Worm (Caenorhabditis elegans): Measurements from ENCODE around the gene C55A6.12.

Gene C55A6.12

ce11 chrV:11535504-11536062 lies 32.7 kb upstream of the C55A6.12 start:
- peak; percentile 11 for TF ChIP-seq pha-4 (tag; optimal IDR thresholded peaks at IDR 0.05)
- no peak for TF ChIP-seq nhr-77 (tag; optimal IDR thresholded peaks at IDR 0.05)
- peak; percentile 79 for TF ChIP-seq pqm-1 (tag; optimal IDR thresholded peaks at IDR 0.05)
- peak; percentile 77 for TF ChIP-seq elt-2 (tag; optimal IDR thresholded peaks at IDR 0.05)
- TF ChIP-seq lin-39 (tag; optimal IDR thresholded peaks at IDR 0.05), result peak; percentile 77
- peak; percentile 14 for TF ChIP-seq nfya-1 (tag; optimal IDR thresholded peaks at IDR 0.05; ENCODE audit: insufficient read depth)
- no peak for TF ChIP-seq ztf-11 (tag; optimal IDR thresholded peaks at IDR 0.05)
- no peak for TF ChIP-seq nhr-28 (tag; optimal IDR thresholded peaks at IDR 0.05)
- TF ChIP-seq egl-5 (tag; optimal IDR thresholded peaks at IDR 0.05), result peak; percentile 96
- peak; percentile 11 for TF ChIP-seq nhr-11 (tag; optimal IDR thresholded peaks at IDR 0.05)

- no peak for TF ChIP-seq snpc-4 (tag; optimal IDR thresholded peaks at IDR 0.05)
- no peak for TF ChIP-seq ceh-16 (tag; optimal IDR thresholded peaks at IDR 0.05)
- TF ChIP-seq mdl-1 (tag; optimal IDR thresholded peaks at IDR 0.05), result no peak
- TF ChIP-seq nhr-25 (tag; optimal IDR thresholded peaks at IDR 0.05), result peak; percentile 34
- no peak for TF ChIP-seq skn-1 (tag; optimal IDR thresholded peaks at IDR 0.05)
- TF ChIP-seq ceh-9 (tag; optimal IDR thresholded peaks at IDR 0.05), result no peak
- peak in 1 of 3 experiments; percentile 30 for TF ChIP-seq elt-3 (tag; optimal IDR thresholded peaks at IDR 0.05)
- TF ChIP-seq nhr-77 (tag; optimal IDR thresholded peaks at IDR 0.05), result no peak
- TF ChIP-seq zag-1 (tag; optimal IDR thresholded peaks at IDR 0.05), result no peak
- TF ChIP-seq nhr-11 (tag; optimal IDR thresholded peaks at IDR 0.05), result no peak
- TF ChIP-seq ceh-28 (tag; optimal IDR thresholded peaks at IDR 0.05), result no peak
- no peak for TF ChIP-seq lin-39 (tag; optimal IDR thresholded peaks at IDR 0.05)
- TF ChIP-seq nhr-12 (tag; optimal IDR thresholded peaks at IDR 0.05), result no peak
- peak; percentile 13 for TF ChIP-seq pha-4 (tag; optimal IDR thresholded peaks at IDR 0.05)
- TF ChIP-seq ZK546.5 (tag; optimal IDR thresholded peaks at IDR 0.05), result no peak
- TF ChIP-seq fos-1 (tag; optimal IDR thresholded peaks at IDR 0.05), result no peak
- TF ChIP-seq ceh-82 (tag; optimal IDR thresholded peaks at IDR 0.05), result no peak
- TF ChIP-seq eor-1 (tag; optimal IDR thresholded peaks at IDR 0.05), result no peak
- TF ChIP-seq jun-1 (tag; optimal IDR thresholded peaks at IDR 0.05), result peak; percentile 49
- TF ChIP-seq hmg-11 (tag; optimal IDR thresholded peaks at IDR 0.05), result no peak
- TF ChIP-seq nhr-23 (tag; optimal IDR thresholded peaks at IDR 0.05), result peak; percentile 24
- TF ChIP-seq ztf-11 (tag; optimal IDR thresholded peaks at IDR 0.05), result no peak
- TF ChIP-seq tbx-2 (tag; optimal IDR thresholded peaks at IDR 0.05), result no peak
- no peak for TF ChIP-seq nhr-237 (tag; optimal IDR thresholded peaks at IDR 0.05)
- TF ChIP-seq nhr-28 (tag; optimal IDR thresholded peaks at IDR 0.05), result no peak
- TF ChIP-seq sea-2 (GFP tag; optimal IDR thresholded peaks at IDR 0.05), result no peak
- no peak for TF ChIP-seq lsy-12 (tag; optimal IDR thresholded peaks at IDR 0.05)
- TF ChIP-seq egl-5 (tag; optimal IDR thresholded peaks at IDR 0.05), result no peak
- no peak for TF ChIP-seq unc-39 (tag; optimal IDR thresholded peaks at IDR 0.05)
- TF ChIP-seq fkh-2 (tag; optimal IDR thresholded peaks at IDR 0.05), result no peak
- TF ChIP-seq aly-2 (tag; optimal IDR thresholded peaks at IDR 0.05), result no peak
- no peak for TF ChIP-seq R02D3.7 (tag; optimal IDR thresholded peaks at IDR 0.05)
- TF ChIP-seq pqm-1 (tag; optimal IDR thresholded peaks at IDR 0.05), result peak; percentile 96
- no peak for TF ChIP-seq daf-12 (tag; optimal IDR thresholded peaks at IDR 0.05)
- TF ChIP-seq elt-2 (tag; optimal IDR thresholded peaks at IDR 0.05), result peak; percentile 92
- no peak for TF ChIP-seq egl-27 (tag; optimal IDR thresholded peaks at IDR 0.05)
- peak; percentile 65 for TF ChIP-seq nhr-43 (tag; optimal IDR thresholded peaks at IDR 0.05; ENCODE audit: poor library complexity, severe bottlenecking)
- no peak for TF ChIP-seq ztf-4 (tag; optimal IDR thresholded peaks at IDR 0.05)
- TF ChIP-seq nhr-76 (tag; optimal IDR thresholded peaks at IDR 0.05), result no peak
- TF ChIP-seq nhr-67 (tag; optimal IDR thresholded peaks at IDR 0.05), result no peak
- TF ChIP-seq nfya-1 (tag; optimal IDR thresholded peaks at IDR 0.05; ENCODE audit: insufficient read depth), result no peak
- TF ChIP-seq mml-1 (tag; optimal IDR thresholded peaks at IDR 0.05), result no peak
- no peak for TF ChIP-seq fkh-10 (GFP tag; optimal IDR thresholded peaks at IDR 0.05)
- TF ChIP-seq lin-15B (tag; optimal IDR thresholded peaks at IDR 0.05), result no peak
- TF ChIP-seq unc-62 (GFP tag; optimal IDR thresholded peaks at IDR 0.05), result no peak
- no peak for TF ChIP-seq ama-1 (optimal IDR thresholded peaks at IDR 0.05)
- TF ChIP-seq elt-1 (tag; optimal IDR thresholded peaks at IDR 0.05), result no peak
These were observed 31.7 kb upstream of the C55A6.12 start for ce11 chrV:11534495-11535189.

Data from whole organism, L3 larva.